Worm (Caenorhabditis elegans) whole organism, late embryonic: ENCODE results near the gene ZK1320.13.
"Not testable (repeated sequence)": the region's sequence is repeated elsewhere in the genome, so short reads cannot be mapped to it uniquely, and the experiment has no call there.

ENCODE experiments used
- C08G9.2 ChIP-seq: sonication (generic microtip); optimal IDR thresholded peaks from 2 replicates; lab custom pipeline; 2016; ENCODE audit warnings: mild to moderate bottlenecking, missing genetic modification characterization, moderate library complexity, missing compliant biosample characterization
- F13H6.1 ChIP-seq: sonication (generic microtip); optimal IDR thresholded peaks from 2 replicates; lab custom pipeline; 2016; ENCODE audit warnings: missing genetic modification characterization, missing compliant biosample characterization
- K02D7.2 ChIP-seq: sonication (generic microtip); optimal IDR thresholded peaks from 2 replicates; lab custom pipeline; 2017; ENCODE audit warnings: mild to moderate bottlenecking, missing genetic modification characterization, missing compliant biosample characterization
- K09A11.1 ChIP-seq: sonication (generic microtip); optimal IDR thresholded peaks from 2 replicates; lab custom pipeline; 2017; ENCODE audit warnings: antibody characterized with exemption, mild to moderate bottlenecking, missing genetic modification characterization, missing compliant biosample characterization; ENCODE audit not compliant: insufficient read depth
- ahr-1 ChIP-seq: sonication (generic microtip); optimal IDR thresholded peaks from 2 replicates; lab custom pipeline; 2016; ENCODE audit warnings: missing genetic modification characterization, missing compliant biosample characterization
- ama-1 ChIP-seq: fragments of 150-350 bp; optimal IDR thresholded peaks from 2 replicates; lab custom pipeline; 2014
- ceh-2 ChIP-seq: sonication (generic microtip); optimal IDR thresholded peaks from 2 replicates; lab custom pipeline; 2016; ENCODE audit warnings: missing genotype, missing genetic modification characterization, missing compliant biosample characterization
- ceh-22 ChIP-seq: sonication (generic microtip); optimal IDR thresholded peaks from 2 replicates; lab custom pipeline; 2017; ENCODE audit warnings: missing biosample characterization, missing genetic modification characterization
- ceh-30 ChIP-seq: fragments of 150-350 bp; optimal IDR thresholded peaks from 2 replicates; lab custom pipeline; 2014; ENCODE audit warnings: missing biosample characterization, missing genetic modification characterization
- ceh-31 ChIP-seq: sonication (generic microtip); optimal IDR thresholded peaks from 2 replicates; lab custom pipeline; 2016; ENCODE audit warnings: missing genetic modification characterization, missing compliant biosample characterization
- ceh-34 ChIP-seq: sonication (generic microtip); optimal IDR thresholded peaks from 2 replicates; lab custom pipeline; 2016; ENCODE audit warnings: mild to moderate bottlenecking, missing genetic modification characterization, missing compliant biosample characterization
- ceh-6 ChIP-seq: fragments of 200-800 bp; sonication (Bioruptor generic); optimal IDR thresholded peaks from 2 replicates; lab custom pipeline; 2018; ENCODE audit warnings: mild to moderate bottlenecking, missing genetic modification characterization, missing compliant biosample characterization
- ceh-9 ChIP-seq: sonication (generic microtip); optimal IDR thresholded peaks from 2 replicates; lab custom pipeline; 2016; ENCODE audit warnings: mild to moderate bottlenecking, missing genetic modification characterization, inconsistent platforms, missing compliant biosample characterization
- dve-1 ChIP-seq: sonication (generic microtip); optimal IDR thresholded peaks from 2 replicates; lab custom pipeline; 2017; ENCODE audit warnings: antibody characterized with exemption, mild to moderate bottlenecking, missing genetic modification characterization, missing compliant biosample characterization
- eyg-1 ChIP-seq: sonication (generic microtip); optimal IDR thresholded peaks from 2 replicates; lab custom pipeline; 2016; ENCODE audit warnings: missing genotype, missing genetic modification characterization, missing compliant biosample characterization
- fax-1 ChIP-seq: sonication (generic microtip); optimal IDR thresholded peaks from 2 replicates; lab custom pipeline; 2016; ENCODE audit warnings: missing genotype, missing genetic modification characterization, missing compliant biosample characterization
- fkh-10 ChIP-seq: fragments of 150-350 bp; optimal IDR thresholded peaks from 2 replicates; lab custom pipeline; 2014; ENCODE audit warnings: missing biosample characterization, missing genetic modification reagents, missing genetic modification characterization
- fkh-6 ChIP-seq: sonication (generic microtip); optimal IDR thresholded peaks from 2 replicates; lab custom pipeline; 2016; ENCODE audit warnings: missing genetic modification characterization, missing compliant biosample characterization
- hlh-15 ChIP-seq: sonication (generic microtip); optimal IDR thresholded peaks from 2 replicates; lab custom pipeline; 2016; ENCODE audit warnings: missing genetic modification characterization, missing compliant biosample characterization
- madf-2 ChIP-seq: sonication (generic microtip); optimal IDR thresholded peaks from 2 replicates; lab custom pipeline; 2017; ENCODE audit warnings: missing genetic modification characterization, missing compliant biosample characterization
- mec-3 ChIP-seq: sonication (generic microtip); optimal IDR thresholded peaks from 2 replicates; lab custom pipeline; 2016; ENCODE audit warnings: borderline replicate concordance, missing genetic modification characterization, missing compliant biosample characterization
- nhr-11 ChIP-seq: fragments of 150-350 bp; optimal IDR thresholded peaks from 2 replicates; lab custom pipeline; 2014; ENCODE audit warnings: missing biosample characterization, missing genetic modification characterization
- pat-9 ChIP-seq: fragments of 200-800 bp; sonication (Bioruptor generic); optimal IDR thresholded peaks from 2 replicates; lab custom pipeline; 2018; ENCODE audit warnings: mild to moderate bottlenecking, missing genetic modification characterization, moderate library complexity, missing compliant biosample characterization
- pax-1 ChIP-seq: fragments of 150-350 bp; optimal IDR thresholded peaks from 2 replicates; lab custom pipeline; 2014; ENCODE audit warnings: missing biosample characterization, missing genetic modification characterization
- pha-2 ChIP-seq: sonication (generic microtip); optimal IDR thresholded peaks from 2 replicates; lab custom pipeline; 2017; ENCODE audit warnings: mild to moderate bottlenecking, missing genetic modification characterization, missing compliant biosample characterization
- rnt-1 ChIP-seq: sonication (generic microtip); optimal IDR thresholded peaks from 2 replicates; lab custom pipeline; 2016; ENCODE audit warnings: missing genetic modification characterization, missing compliant biosample characterization
- sdc-2 ChIP-seq: sonication (generic microtip); optimal IDR thresholded peaks from 2 replicates; lab custom pipeline; 2016; ENCODE audit warnings: missing genotype, missing genetic modification characterization, missing compliant biosample characterization
- sox-2 ChIP-seq: fragments of 200-800 bp; sonication (Bioruptor generic); IDR thresholded peaks from 2 replicates; pipeline ENCODE4 v1.3.6; 2022; ENCODE audit warnings: missing genetic modification reagents, missing genetic modification characterization, missing compliant biosample characterization
- sox-4 ChIP-seq: sonication (generic microtip); optimal IDR thresholded peaks from 2 replicates; lab custom pipeline; 2017; ENCODE audit warnings: mild to moderate bottlenecking, missing genetic modification characterization, inconsistent platforms, missing compliant biosample characterization
- tbx-2 ChIP-seq: sonication (generic microtip); optimal IDR thresholded peaks from 2 replicates; lab custom pipeline; 2016; ENCODE audit warnings: missing genetic modification characterization, missing compliant biosample characterization
- ztf-16 ChIP-seq: sonication (generic microtip); optimal IDR thresholded peaks from 2 replicates; lab custom pipeline; 2017; ENCODE audit warnings: missing genetic modification characterization, missing compliant biosample characterization

ZK1320.13 gene

ce11 chrII:9718631-9719252 is 38.1 kb downstream of the ZK1320.13 start, which contains the start of gene Y53C12A.11:
Gene Y53C12A.11, minus strand, starts transcription at chrII:9718698.
- TF ChIP-seq ahr-1; sdc-2 (tag; lab: Kevin White, UChicago); ceh-30 (tag; lab: Kevin White, UChicago): not testable (repeated sequence)

ce11 chrII:9724464-9724863 is 43.9 kb downstream of the ZK1320.13 start, which contains the start of gene cutl-2:
Gene cutl-2, minus strand, starts transcription at chrII:9724673.
- TF ChIP-seq eyg-1 (tag; lab: Kevin White, UChicago) = no peak
- TF ChIP-seq, all 69 proteins: peak for 0

ce11 chrII:9725056-9725455 is 44.5 kb downstream of the ZK1320.13 start:
- TF ChIP-seq eyg-1 (tag; lab: Kevin White, UChicago) = no peak
- TF ChIP-seq ceh-6 (GFP tag; lab: Kevin White, UChicago) = no peak
- TF ChIP-seq pha-2 (tag; lab: Kevin White, UChicago) = no peak
- no peak for TF ChIP-seq sox-2 (GFP tag; lab: Robert Waterston, UW)
- TF ChIP-seq pax-1 = no peak
- TF ChIP-seq madf-2 (tag; lab: Kevin White, UChicago) = no peak
- no peak for TF ChIP-seq sox-4 (tag; lab: Kevin White, UChicago)

- no peak for TF ChIP-seq C08G9.2 (tag; lab: Kevin White, UChicago)
- no peak for TF ChIP-seq ceh-9 (tag; lab: Kevin White, UChicago)
- no peak for TF ChIP-seq K09A11.1
- TF ChIP-seq fkh-10 (GFP tag; lab: Kevin White, UChicago) = no peak
- TF ChIP-seq ceh-34 (tag; lab: Kevin White, UChicago) = no peak
- no peak for TF ChIP-seq pax-1
- TF ChIP-seq tbx-2 (tag; lab: Kevin White, UChicago) = no peak
- TF ChIP-seq hlh-15 = no peak
- TF ChIP-seq fax-1 (tag; lab: Kevin White, UChicago) = no peak
- no peak for TF ChIP-seq ztf-16 (tag; lab: Kevin White, UChicago)
- TF ChIP-seq ceh-6 (GFP tag; lab: Kevin White, UChicago) = no peak
- TF ChIP-seq nhr-11 = no peak
- TF ChIP-seq fkh-6 = no peak
- TF ChIP-seq ama-1 = no peak
- no peak for TF ChIP-seq sox-4 (tag; lab: Kevin White, UChicago)
- TF ChIP-seq ceh-22 = no peak
- no peak for TF ChIP-seq ceh-31 (tag; lab: Kevin White, UChicago)
Observed at ce11 chrII:9727192-9727699, 46.7 kb downstream of the ZK1320.13 start.

- no peak for TF ChIP-seq dve-1 (tag; lab: Kevin White, UChicago)
- no peak for TF ChIP-seq sdc-2 (tag; lab: Kevin White, UChicago)
- no peak for TF ChIP-seq mec-3 (tag; lab: Kevin White, UChicago)
- no peak for TF ChIP-seq madf-2 (tag; lab: Kevin White, UChicago)
- no peak for TF ChIP-seq rnt-1 (tag; lab: Kevin White, UChicago)
- TF ChIP-seq pat-9 (tag; lab: Kevin White, UChicago) = no peak
Observed at ce11 chrII:9728506-9728905, 47.9 kb downstream of the ZK1320.13 start.

ce11 chrII:9729196-9729595 is 48.6 kb downstream of the ZK1320.13 start:
- TF ChIP-seq F13H6.1 (tag; lab: Kevin White, UChicago) (no peak), K02D7.2 (tag; lab: Kevin White, UChicago) (no peak), sdc-2 (tag; lab: Kevin White, UChicago) (no peak), ceh-2 (tag; lab: Kevin White, UChicago) (no peak)
